Fruit fly (Drosophila melanogaster) whole organism, embryonic: ENCODE results near the gene Syx5.
A peak's percentile ranks its signal among the peaks of the same experiment; 100 is the strongest.

Experiments used
- CG10543 ChIP-seq: fragments of 200-800 bp; sonication (Bioruptor generic); optimal IDR thresholded peaks from 3 replicates; lab custom pipeline; 2017; ENCODE audit warnings: missing biosample characterization, mild to moderate bottlenecking, missing genetic modification characterization, moderate library complexity
- CG13287 ChIP-seq: fragments of 200-800 bp; sonication (Bioruptor generic); IDR thresholded peaks from 2 replicates; pipeline ENCODE4 v1.3.6; 2022; ENCODE audit warnings: missing biosample characterization, missing genetic modification characterization; ENCODE audit not compliant: partially characterized antibody
- CG31388 ChIP-seq: fragments of 200-800 bp; sonication (Bioruptor generic); optimal IDR thresholded peaks from 2 replicates; lab custom pipeline; 2016; ENCODE audit warnings: missing biosample characterization, missing genetic modification characterization
- CG34422 ChIP-seq: fragments of 200-800 bp; sonication (Bioruptor generic); IDR thresholded peaks from 3 replicates; pipeline ENCODE4 v1.3.6; 2022; ENCODE audit warnings: missing biosample characterization, missing genetic modification characterization
- CG4404 ChIP-seq: fragments of 200-800 bp; sonication (Bioruptor generic); IDR thresholded peaks from 2 replicates; pipeline ENCODE4 v1.3.6; 2022; ENCODE audit warnings: missing biosample characterization, missing genetic modification characterization
- CG6175 ChIP-seq: fragments of 200-800 bp; sonication (Bioruptor generic); IDR thresholded peaks from 3 replicates; pipeline ENCODE4 v1.3.6; 2022; ENCODE audit warnings: missing biosample characterization, missing genetic modification characterization
- CG7786 ChIP-seq: fragments of 200-800 bp; sonication (Bioruptor generic); optimal IDR thresholded peaks from 2 replicates; lab custom pipeline; 2016; ENCODE audit warnings: missing biosample characterization, missing genetic modification characterization
- CG8765 ChIP-seq: fragments of 200-800 bp; sonication (Bioruptor generic); IDR thresholded peaks from 2 replicates; pipeline ENCODE4 v1.3.6; 2022; ENCODE audit warnings: missing biosample characterization, missing genetic modification characterization
- CG9215 ChIP-seq: fragments of 200-800 bp; sonication (Bioruptor generic); IDR thresholded peaks from 2 replicates; pipeline ENCODE4 v1.3.6; 2022; ENCODE audit warnings: missing biosample characterization, missing genetic modification characterization
- H15 ChIP-seq: fragments of 200-800 bp; sonication (Bioruptor generic); IDR thresholded peaks from 3 replicates; pipeline ENCODE4 v1.3.6; 2022; ENCODE audit warnings: missing biosample characterization, missing genetic modification characterization
- Max ChIP-seq: fragments of 200-800 bp; sonication (Bioruptor generic); optimal IDR thresholded peaks from 2 replicates; lab custom pipeline; 2016; ENCODE audit warnings: missing biosample characterization, mild to moderate bottlenecking, missing genetic modification characterization
- aop ChIP-seq: fragments of 200-800 bp; sonication (Bioruptor generic); IDR thresholded peaks from 2 replicates; pipeline ENCODE4 v1.3.6; 2022; ENCODE audit warnings: missing biosample characterization, missing genetic modification characterization
- row ChIP-seq: fragments of 200-800 bp; sonication (Bioruptor generic); IDR thresholded peaks from 3 replicates; pipeline ENCODE4 v1.3.6; 2022; ENCODE audit warnings: missing biosample characterization, missing genetic modification characterization
- yki ChIP-seq: fragments of >200 bp; optimal IDR thresholded peaks from 3 replicates; lab custom pipeline; 2018

dm6 chr2L:16310648-16311047, 3.5 kb downstream of the Syx5 start, which contains the start of the genes cni and fzy:
- no peak for TF ChIP-seq CG4404 (GFP tag; lab: Robert Waterston, UW)
- TF ChIP-seq Max (GFP tag; lab: Kevin White, UChicago) = peak; percentile 66
- TF ChIP-seq CG10543 = no peak
- no peak for TF ChIP-seq CG31388 (GFP tag; lab: Kevin White, UChicago)
- TF ChIP-seq CG8765 (GFP tag; lab: Robert Waterston, UW) = no peak
- no peak for TF ChIP-seq H15
- TF ChIP-seq aop (GFP tag; lab: Robert Waterston, UW) = no peak
- TF ChIP-seq CG34422 = no peak
- TF ChIP-seq yki = no peak
- TF ChIP-seq CG6175 = no peak
- TF ChIP-seq CG7786 = no peak
- TF ChIP-seq CG9215 (GFP tag; lab: Robert Waterston, UW) = no peak
- peak; percentile 49; the same call in 1 of the 2 replicates for TF ChIP-seq CG13287 (GFP tag; lab: Robert Waterston, UW)
- peak; percentile 36; the same call in 1 of the 3 replicates for TF ChIP-seq row (GFP tag; lab: Robert Waterston, UW)
